Fruit fly (Drosophila melanogaster): ENCODE data around the gene CG4042.

Gene CG4042

dm6 chr3L:20730323-20731238, 40.7 kb downstream of the CG4042 start, which contains the start of gene CG13252 (continued):
- TF ChIP-seq Neu2 (GFP tag; optimal IDR thresholded peaks at IDR 0.05; ENCODE audit: borderline replicate concordance) (no peak), CG2889 (GFP tag; IDR thresholded peaks at IDR 0.05) (no peak), CG1647 (GFP tag; optimal IDR thresholded peaks at IDR 0.05) (no peak), org-1 (GFP tag; optimal IDR thresholded peaks at IDR 0.05) (no peak), PHDP (tag; optimal IDR thresholded peaks at IDR 0.05) (peak; percentile 38), gcm2 (GFP tag; optimal IDR thresholded peaks at IDR 0.05) (no peak), TFAM (GFP tag; optimal IDR thresholded peaks at IDR 0.05) (no peak), cad (GFP tag; optimal IDR thresholded peaks at IDR 0.05) (no peak), gem (tag; optimal IDR thresholded peaks at IDR 0.05) (peak; percentile 11), CG6854 (GFP tag; optimal IDR thresholded peaks at IDR 0.05) (peak; percentile 30), prd (optimal IDR thresholded peaks at IDR 0.05) (no peak), prd (GFP tag; IDR thresholded peaks at IDR 0.05) (no peak), GATAe (GFP tag; conservative IDR thresholded peaks at IDR 0.05) (peak; percentile 16; the same call in 1 of the 2 replicates), slou (GFP tag; optimal IDR thresholded peaks at IDR 0.05) (no peak), gce (GFP tag; IDR thresholded peaks at IDR 0.05) (no peak), CG12391 (tag; optimal IDR thresholded peaks at IDR 0.05) (no peak), hbn (GFP tag; IDR thresholded peaks at IDR 0.05; ENCODE audit: partially characterized antibody) (0 out of 2 replicates have a peak, but pooled peaks have one; percentile 44), unc-4 (GFP tag; IDR thresholded peaks at IDR 0.05; ENCODE audit: partially characterized antibody) (no peak), inv (GFP tag; IDR thresholded peaks at IDR 0.05; ENCODE audit: partially characterized antibody) (no peak), pita (GFP tag; optimal IDR thresholded peaks at IDR 0.05) (no peak), Atf-2 (GFP tag; optimal IDR thresholded peaks at IDR 0.05) (no peak), HLH54F (GFP tag; optimal IDR thresholded peaks at IDR 0.05) (no peak), hth (optimal IDR thresholded peaks at IDR 0.05) (no peak), CG2199 (GFP tag; IDR thresholded peaks at IDR 0.05) (0 out of 3 replicates have a peak, but pooled peaks have one; percentile 8), CG6683 (GFP tag; optimal IDR thresholded peaks at IDR 0.05) (no peak), Ada2b (GFP tag; IDR thresholded peaks at IDR 0.05) (no peak), CG42726 (GFP tag; IDR thresholded peaks at IDR 0.05; ENCODE audit: partially characterized antibody) (no peak), CG5180 (GFP tag; optimal IDR thresholded peaks at IDR 0.05) (no peak), dm (GFP tag; optimal IDR thresholded peaks at IDR 0.05) (no peak), CG14710 (tag; optimal IDR thresholded peaks at IDR 0.05) (no peak), lilli (GFP tag; optimal IDR thresholded peaks at IDR 0.05) (no peak), row (GFP tag; IDR thresholded peaks at IDR 0.05) (no peak), CG2875 (GFP tag; optimal IDR thresholded peaks at IDR 0.05) (peak; percentile 28), vnd (GFP tag; IDR thresholded peaks at IDR 0.05; ENCODE audit: partially characterized antibody) (no peak), zen2 (GFP tag; IDR thresholded peaks at IDR 0.05; ENCODE audit: partially characterized antibody) (0 out of 3 replicates have a peak, but pooled peaks have one; percentile 32), HmgZ (tag; optimal IDR thresholded peaks at IDR 0.05) (peak; percentile 34), CG14014 (GFP tag; IDR thresholded peaks at IDR 0.05) (peak; percentile 42; the same call in 1 of the 2 replicates), CG11085 (GFP tag; IDR thresholded peaks at IDR 0.05) (no peak), Fer2 (tag; optimal IDR thresholded peaks at IDR 0.05) (no peak), CG12071 (GFP tag; optimal IDR thresholded peaks at IDR 0.05) (peak; percentile 72), CG10274 (GFP tag; optimal IDR thresholded peaks at IDR 0.05) (no peak), Hsf (GFP tag; optimal IDR thresholded peaks at IDR 0.05) (peak; percentile 10), CTCF (GFP tag; optimal IDR thresholded peaks at IDR 0.05) (no peak), CG9437 (GFP tag; optimal IDR thresholded peaks at IDR 0.05) (no peak), CG4360 (GFP tag; IDR thresholded peaks at IDR 0.05) (no peak), Camta (GFP tag; optimal IDR thresholded peaks at IDR 0.05) (no peak), otp (GFP tag; IDR thresholded peaks at IDR 0.05) (no peak), Bteb2 (GFP tag; optimal IDR thresholded peaks at IDR 0.05) (no peak), run (tag; optimal IDR thresholded peaks at IDR 0.05) (no peak), YL-1 (GFP tag; optimal IDR thresholded peaks at IDR 0.05) (peak; percentile 3)

Data from whole organism, embryonic.